Fruit fly (Drosophila melanogaster) whole organism, embryonic: Measurements from ENCODE around the gene Tsr1.

ENCODE experiments used
- Antp ChIP-seq: fragments of 200-800 bp; sonication (Bioruptor generic); optimal IDR thresholded peaks from 3 replicates; lab custom pipeline; 2016; ENCODE audit warnings: missing biosample characterization, missing genetic modification characterization
- CG10366 ChIP-seq: fragments of 200-800 bp; sonication (Bioruptor generic); IDR thresholded peaks from 2 replicates; pipeline ENCODE4 v1.3.6; 2022; ENCODE audit warnings: missing biosample characterization, missing genetic modification characterization
- CG10431 ChIP-seq: fragments of 200-800 bp; sonication (Bioruptor generic); optimal IDR thresholded peaks from 3 replicates; lab custom pipeline; 2018; ENCODE audit warnings: missing biosample characterization, mild to moderate bottlenecking, missing genetic modification characterization
- CG10959 ChIP-seq: fragments of 200-800 bp; sonication (Bioruptor generic); IDR thresholded peaks from 2 replicates; pipeline ENCODE4 v1.3.6; 2022; ENCODE audit warnings: missing biosample characterization, missing genetic modification characterization
- CG11504 ChIP-seq: fragments of 200-800 bp; sonication (Bioruptor generic); optimal IDR thresholded peaks from 3 replicates; lab custom pipeline; 2019; ENCODE audit warnings: missing biosample characterization, mild to moderate bottlenecking, missing genetic modification characterization, moderate library complexity
- CG11560 ChIP-seq: fragments of 200-800 bp; sonication (Bioruptor generic); IDR thresholded peaks from 3 replicates; pipeline ENCODE4 v1.3.6; 2022; ENCODE audit warnings: missing biosample characterization, missing genetic modification characterization
- CG12391 ChIP-seq: fragments of 200-800 bp; sonication (Bioruptor generic); optimal IDR thresholded peaks from 3 replicates; lab custom pipeline; 2018; ENCODE audit warnings: missing biosample characterization, mild to moderate bottlenecking, missing genetic modification characterization, moderate library complexity
- CG13296 ChIP-seq: fragments of 200-800 bp; sonication (Bioruptor generic); optimal IDR thresholded peaks from 3 replicates; lab custom pipeline; 2018; ENCODE audit warnings: missing biosample characterization, mild to moderate bottlenecking, missing genetic modification characterization
- CG14667 ChIP-seq: fragments of 200-800 bp; sonication (Bioruptor generic); IDR thresholded peaks from 2 replicates; pipeline ENCODE4 v1.3.6; 2022; ENCODE audit warnings: missing biosample characterization, missing genetic modification characterization
- CG16863 ChIP-seq: fragments of 200-800 bp; sonication (Bioruptor generic); optimal IDR thresholded peaks from 3 replicates; lab custom pipeline; 2016; ENCODE audit warnings: missing biosample characterization, missing genetic modification characterization
- CG17328 ChIP-seq: fragments of 200-800 bp; sonication (Bioruptor generic); IDR thresholded peaks from 2 replicates; pipeline ENCODE4 v1.3.6; 2022; ENCODE audit warnings: missing biosample characterization, missing genetic modification characterization
- CG2712 ChIP-seq: fragments of 200-800 bp; optimal IDR thresholded peaks from 3 replicates; lab custom pipeline; 2019; ENCODE audit warnings: missing biosample characterization, mild to moderate bottlenecking, missing genetic modification characterization, moderate library complexity
- CG31224 ChIP-seq: fragments of 200-800 bp; sonication (Bioruptor generic); IDR thresholded peaks from 2 replicates; pipeline ENCODE4 v1.3.6; 2022; ENCODE audit warnings: missing biosample characterization, missing genetic modification characterization
- CG32767 ChIP-seq: fragments of 200-800 bp; sonication (Bioruptor generic); IDR thresholded peaks from 2 replicates; pipeline ENCODE4 v1.3.6; 2022; ENCODE audit warnings: missing biosample characterization, missing genetic modification characterization
- CG4854 ChIP-seq: fragments of 200-800 bp; sonication (Bioruptor generic); optimal IDR thresholded peaks from 2 replicates; lab custom pipeline; 2016; ENCODE audit warnings: missing biosample characterization, missing genetic modification characterization, inconsistent platforms
- CG5953 ChIP-seq: fragments of 200-800 bp; sonication (Bioruptor generic); IDR thresholded peaks from 2 replicates; pipeline ENCODE4 v1.3.6; 2022; ENCODE audit warnings: missing biosample characterization, missing genetic modification characterization
- CG6689 ChIP-seq: fragments of 200-800 bp; sonication (Bioruptor generic); IDR thresholded peaks from 2 replicates; pipeline ENCODE4 v1.3.6; 2022; ENCODE audit warnings: missing biosample characterization, missing genetic modification characterization
- CG7271 ChIP-seq: fragments of 200-800 bp; sonication (Bioruptor generic); optimal IDR thresholded peaks from 2 replicates; lab custom pipeline; 2018; ENCODE audit warnings: missing biosample characterization, mild to moderate bottlenecking, missing genetic modification characterization, moderate library complexity
- CG8944 ChIP-seq: fragments of 200-800 bp; sonication (Bioruptor generic); optimal IDR thresholded peaks from 3 replicates; lab custom pipeline; 2016; ENCODE audit warnings: missing biosample characterization, missing genetic modification characterization
- CG9727 ChIP-seq: fragments of 200-800 bp; sonication (Bioruptor generic); optimal IDR thresholded peaks from 3 replicates; lab custom pipeline; 2017; ENCODE audit warnings: missing biosample characterization, mild to moderate bottlenecking, missing genetic modification characterization
- CG9797 ChIP-seq: fragments of 200-800 bp; sonication (Bioruptor generic); optimal IDR thresholded peaks from 3 replicates; lab custom pipeline; 2018; ENCODE audit warnings: missing biosample characterization, mild to moderate bottlenecking, missing genetic modification characterization
- CHES-1-like ChIP-seq: fragments of 200-800 bp; sonication (Bioruptor generic); optimal IDR thresholded peaks from 2 replicates; lab custom pipeline; 2016; ENCODE audit warnings: missing biosample characterization, missing genetic modification characterization
- D19A ChIP-seq: fragments of 200-800 bp; optimal IDR thresholded peaks from 3 replicates; lab custom pipeline; 2019; ENCODE audit warnings: missing biosample characterization, mild to moderate bottlenecking, missing genetic modification characterization, moderate library complexity
- Doc3 ChIP-seq: fragments of 200-800 bp; sonication (Bioruptor generic); IDR thresholded peaks from 3 replicates; pipeline ENCODE4 v1.3.6; 2022; ENCODE audit warnings: missing biosample characterization, missing genetic modification characterization; ENCODE audit not compliant: partially characterized antibody
- Gsc ChIP-seq: fragments of 200-800 bp; sonication (Bioruptor generic); IDR thresholded peaks from 2 replicates; pipeline ENCODE4 v1.3.6; 2022; ENCODE audit warnings: missing biosample characterization, missing genetic modification characterization
- MESR4 ChIP-seq: fragments of 200-800 bp; sonication (Bioruptor generic); optimal IDR thresholded peaks from 2 replicates; lab custom pipeline; 2018; ENCODE audit warnings: missing biosample characterization, mild to moderate bottlenecking, missing genetic modification characterization, moderate library complexity
- Mad ChIP-seq: fragments of 200-800 bp; sonication (Bioruptor generic); optimal IDR thresholded peaks from 2 replicates; lab custom pipeline; 2016; ENCODE audit warnings: missing biosample characterization, missing genetic modification characterization
- Meics ChIP-seq: fragments of 200-800 bp; sonication (Bioruptor generic); optimal IDR thresholded peaks from 2 replicates; lab custom pipeline; 2017; ENCODE audit warnings: missing biosample characterization, mild to moderate bottlenecking, missing genetic modification characterization
- Myb ChIP-seq: fragments of 200-800 bp; sonication (Bioruptor generic); optimal IDR thresholded peaks from 2 replicates; lab custom pipeline; 2016; ENCODE audit warnings: missing biosample characterization, missing genetic modification characterization
- NfI ChIP-seq: fragments of 200-800 bp; sonication (Bioruptor generic); optimal IDR thresholded peaks from 3 replicates; lab custom pipeline; 2018; ENCODE audit warnings: missing biosample characterization, mild to moderate bottlenecking, missing genetic modification characterization, moderate library complexity
- Sox102F ChIP-seq: fragments of 200-800 bp; sonication (Bioruptor generic); optimal IDR thresholded peaks from 2 replicates; lab custom pipeline; 2018; ENCODE audit warnings: missing biosample characterization, mild to moderate bottlenecking, missing genetic modification characterization, moderate library complexity
- TFAM ChIP-seq: fragments of 200-800 bp; sonication (Bioruptor generic); optimal IDR thresholded peaks from 2 replicates; lab custom pipeline; 2017; ENCODE audit warnings: missing biosample characterization, missing genetic modification characterization, inconsistent platforms
- Trl ChIP-seq, 3 experiments: fragments of >200 bp in 2 of 3; fragments of 200-800 bp in 1 of 3; sonication (Bioruptor generic) in 1 of 3; optimal IDR thresholded peaks; 2 replicates in 1 of 3; 3 replicates in 2 of 3; lab custom pipeline; 2016 to 2017; ENCODE audit warnings: missing biosample characterization in 1 of 3, missing genetic modification characterization in 1 of 3
- Usf ChIP-seq: fragments of 200-800 bp; sonication (Bioruptor generic); optimal IDR thresholded peaks from 2 replicates; lab custom pipeline; 2017; ENCODE audit warnings: missing genotype, missing biosample characterization, missing genetic modification characterization
- dm ChIP-seq: fragments of 200-800 bp; sonication (Bioruptor generic); optimal IDR thresholded peaks from 3 replicates; lab custom pipeline; 2016; ENCODE audit warnings: missing biosample characterization, missing genetic modification characterization
- dmrt99B ChIP-seq: fragments of 200-800 bp; sonication (Bioruptor generic); optimal IDR thresholded peaks from 2 replicates; lab custom pipeline; 2018; ENCODE audit warnings: missing biosample characterization, mild to moderate bottlenecking, missing genetic modification characterization, moderate library complexity
- her ChIP-seq: fragments of 200-800 bp; sonication (Bioruptor generic); optimal IDR thresholded peaks from 2 replicates; lab custom pipeline; 2016; ENCODE audit warnings: missing biosample characterization, missing genetic modification characterization
- kah ChIP-seq: fragments of 200-800 bp; sonication (Bioruptor generic); optimal IDR thresholded peaks from 2 replicates; lab custom pipeline; 2018; ENCODE audit warnings: missing biosample characterization, mild to moderate bottlenecking, missing genetic modification characterization
- mam ChIP-seq: fragments of 200-800 bp; sonication (Bioruptor generic); optimal IDR thresholded peaks from 3 replicates; lab custom pipeline; 2016; ENCODE audit warnings: missing biosample characterization, missing genetic modification characterization
- mirr ChIP-seq: fragments of 200-800 bp; sonication (Bioruptor generic); optimal IDR thresholded peaks from 3 replicates; lab custom pipeline; 2018; ENCODE audit warnings: missing biosample characterization, mild to moderate bottlenecking, missing genetic modification characterization
- onecut ChIP-seq: fragments of 200-800 bp; sonication (Bioruptor generic); IDR thresholded peaks from 2 replicates; pipeline ENCODE4 v1.3.6; 2022; ENCODE audit warnings: missing biosample characterization, missing genetic modification characterization
- otp ChIP-seq: fragments of 200-800 bp; sonication (Bioruptor generic); IDR thresholded peaks from 3 replicates; pipeline ENCODE4, ENCODE4 v1.3.6; 2022; ENCODE audit warnings: missing biosample characterization, missing genetic modification characterization
- ranshi ChIP-seq: fragments of 200-800 bp; sonication (Bioruptor generic); IDR thresholded peaks from 2 replicates; pipeline ENCODE4 v1.3.6; 2022; ENCODE audit warnings: missing biosample characterization, missing genetic modification characterization
- sens ChIP-seq: fragments of 200-800 bp; sonication (Bioruptor generic); peaks from one replicate; lab custom pipeline; 2016; ENCODE audit warnings: missing biosample characterization, missing genetic modification characterization
- unpg ChIP-seq: fragments of 200-800 bp; sonication (Bioruptor generic); optimal IDR thresholded peaks from 3 replicates; lab custom pipeline; 2018; ENCODE audit warnings: missing biosample characterization, mild to moderate bottlenecking, missing genetic modification characterization, moderate library complexity

The Tsr1 gene

dm6 chr3L:21380126-21380525 is 45.1 kb downstream of the Tsr1 start (continued):
- no peak for TF ChIP-seq CG12391

dm6 chr3L:21380581-21381175 is 45.7 kb downstream of the Tsr1 start:
- TF ChIP-seq sens (GFP tag; lab: Kevin White, UChicago) (peak; percentile 25), CG13296 (no peak), CG2712 (tag; lab: Kevin White, UChicago) (no peak), CG8944 (GFP tag; lab: Kevin White, UChicago) (no peak), CG11560 (no peak), D19A (tag; lab: Kevin White, UChicago) (peak; percentile 86), CG16863 (GFP tag; lab: Kevin White, UChicago) (no peak), CG32767 (GFP tag; lab: Robert Waterston, UW) (no peak), dmrt99B (tag; lab: Kevin White, UChicago) (peak; percentile 8)

- TF ChIP-seq MESR4 (GFP tag; lab: Kevin White, UChicago), result no peak
- no peak for TF ChIP-seq CG9797 (GFP tag; lab: Kevin White, UChicago)
- TF ChIP-seq Mad (GFP tag; lab: Kevin White, UChicago), result no peak
- peak in 1 of 2 experiments; percentile 38 for TF ChIP-seq Trl (optimal IDR thresholded peaks at IDR 0.05; lab: Kevin White, UChicago)
- TF ChIP-seq Trl (GFP tag; optimal IDR thresholded peaks at IDR 0.05; lab: Kevin White, UChicago), result no peak
- TF ChIP-seq CG11504 (tag; lab: Kevin White, UChicago), result peak; percentile 95
- no peak for TF ChIP-seq Gsc
Measured at dm6 chr3L:21381746-21382145, 46.7 kb downstream of the Tsr1 start.

dm6 chr3L:21382158-21382610 is 47.2 kb downstream of the Tsr1 start, which contains the start of gene rgn:
rgn (plus strand) TSS chr3L:21382501.
- TF ChIP-seq dm (GFP tag; lab: Kevin White, UChicago), result peak; percentile 10
- TF ChIP-seq mirr (GFP tag; lab: Kevin White, UChicago), result peak; percentile 25
- TF ChIP-seq TFAM (GFP tag; lab: Kevin White, UChicago), result no peak
- no peak for TF ChIP-seq CG7271
- peak; percentile 53 for TF ChIP-seq onecut (GFP tag; lab: Robert Waterston, UW)
- peak; percentile 72 for TF ChIP-seq Sox102F (GFP tag; lab: Kevin White, UChicago)
- TF ChIP-seq CG14667 (GFP tag; lab: Robert Waterston, UW), result peak; percentile 26; the same call in 1 of the 2 replicates
- peak; percentile 38 for TF ChIP-seq kah (GFP tag; lab: Kevin White, UChicago)
- no peak for TF ChIP-seq CG10959 (GFP tag; lab: Robert Waterston, UW)
- TF ChIP-seq CG4854 (GFP tag; lab: Kevin White, UChicago), result no peak
- no peak for TF ChIP-seq CG10431 (GFP tag; lab: Kevin White, UChicago)
- peak; percentile 62 for TF ChIP-seq mam
- TF ChIP-seq Usf, result peak; percentile 59
- TF ChIP-seq unpg, result peak; percentile 78
- peak; percentile 51; the same call in 1 of the 2 replicates for TF ChIP-seq CG5953 (GFP tag; lab: Robert Waterston, UW)
- TF ChIP-seq CG6689 (GFP tag; lab: Robert Waterston, UW), result peak; percentile 75
- peak; percentile 64; the same call in 1 of the 2 replicates for TF ChIP-seq ranshi
- no peak; the same call in 1 of the 2 replicates for TF ChIP-seq CG17328
- peak; percentile 92 for TF ChIP-seq Meics
- 0 out of 3 replicates have a peak, but pooled peaks have one; percentile 51 for TF ChIP-seq otp
- TF ChIP-seq Myb (GFP tag; lab: Kevin White, UChicago), result peak; percentile 70
- peak; percentile 83 for TF ChIP-seq CG9727 (GFP tag; lab: Kevin White, UChicago)
- no peak for TF ChIP-seq Doc3 (GFP tag; lab: Robert Waterston, UW)
- peak; percentile 77 for TF ChIP-seq CG12391
- TF ChIP-seq NfI (GFP tag; lab: Kevin White, UChicago), result peak; percentile 79
- TF ChIP-seq CG31224 (GFP tag; lab: Robert Waterston, UW), result peak; percentile 76
- TF ChIP-seq CG10366, result peak; percentile 71
- TF ChIP-seq her (GFP tag; lab: Kevin White, UChicago), result peak; percentile 44
- peak; percentile 54 for TF ChIP-seq Antp (GFP tag; lab: Kevin White, UChicago)
- peak; percentile 47 for TF ChIP-seq CHES-1-like (GFP tag; lab: Kevin White, UChicago)
